Worm (Caenorhabditis elegans): Measurements from ENCODE around the gene str-101.

str-101 gene

ce11 chrV:15715636-15716035, 3.8 kb upstream of the str-101 start:
- no peak for TF ChIP-seq ztf-23 (GFP tag; IDR thresholded peaks at IDR 0.05)
- no peak for TF ChIP-seq med-1 (GFP tag; optimal IDR thresholded peaks at IDR 0.05; ENCODE audit: insufficient read depth)
- TF ChIP-seq ztf-29 (GFP tag; IDR thresholded peaks at IDR 0.05) = no peak

ce11 chrV:15712385-15712784, 587 bp upstream of the str-101 start:
- no peak for TF ChIP-seq ztf-29 (GFP tag; IDR thresholded peaks at IDR 0.05)

DNA sequence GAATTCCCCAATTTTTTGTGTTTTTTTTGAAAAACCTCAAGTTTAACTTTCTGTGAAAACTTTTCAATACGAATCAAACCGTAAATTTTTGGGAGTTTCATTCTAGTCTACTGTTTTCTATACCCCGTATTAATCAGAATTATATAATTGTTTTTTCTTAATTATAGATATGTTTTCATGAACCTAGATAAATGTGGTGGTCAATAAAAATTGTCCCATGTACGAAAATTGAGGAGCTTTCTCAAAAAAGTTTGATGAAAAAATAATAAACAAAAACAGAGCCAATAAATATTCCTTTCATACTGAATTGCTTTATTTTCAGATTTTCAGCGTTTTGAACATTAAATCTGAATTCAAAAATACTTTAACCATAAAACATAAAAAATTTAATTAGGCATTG, 1.4 kb downstream of the str-101 start, which contains the start of gene Y6E2A.1:
TSS of gene Y6E2A.1 (minus strand) at position 101 of the 400 bp plus-strand sequence.
- TF ChIP-seq cog-1 (tag; optimal IDR thresholded peaks at IDR 0.05) (no peak), ref-1 (GFP tag; conservative IDR thresholded peaks at IDR 0.05) (no peak), flt-1 (GFP tag; IDR thresholded peaks at IDR 0.05) (no peak), klf-2 (GFP tag; conservative IDR thresholded peaks at IDR 0.05) (no peak)

ce11 chrV:15707982-15708381, 3.8 kb downstream of the str-101 start:
- TF ChIP-seq med-1 (GFP tag; optimal IDR thresholded peaks at IDR 0.05; ENCODE audit: insufficient read depth) (no peak), ztf-23 (GFP tag; IDR thresholded peaks at IDR 0.05) (no peak), cog-1 (tag; optimal IDR thresholded peaks at IDR 0.05) (no peak), ztf-29 (GFP tag; IDR thresholded peaks at IDR 0.05) (no peak), klf-2 (GFP tag; conservative IDR thresholded peaks at IDR 0.05) (no peak), ref-1 (GFP tag; conservative IDR thresholded peaks at IDR 0.05) (no peak), flt-1 (GFP tag; IDR thresholded peaks at IDR 0.05) (no peak), tab-1 (GFP tag; IDR thresholded peaks at IDR 0.05) (no peak), T22C8.4 (GFP tag; IDR thresholded peaks at IDR 0.05) (no peak)

DNA sequence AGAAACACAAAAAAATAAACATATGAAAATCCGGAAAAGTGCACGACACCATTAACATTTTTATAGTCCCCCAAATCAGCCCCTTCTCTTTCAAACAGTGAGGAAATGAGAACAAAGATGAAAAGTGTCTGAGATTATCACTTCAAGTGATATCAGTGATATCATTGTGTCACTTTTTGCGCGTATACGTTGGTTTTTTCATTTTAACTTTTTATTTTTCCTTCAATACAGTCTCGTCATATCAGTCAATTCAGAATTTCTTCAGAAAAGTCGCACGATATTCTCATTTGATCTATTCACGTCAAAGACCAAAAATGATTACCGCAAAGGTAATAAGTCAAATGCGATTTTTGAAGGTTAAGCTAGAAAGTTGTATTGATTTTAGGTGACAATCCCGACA, 7.1 kb downstream of the str-101 start, which contains the start of gene twk-34:
TSS of gene twk-34 (plus strand) at position 216 of the 400 bp plus-strand sequence.
- no peak for TF ChIP-seq T22C8.4 (GFP tag; IDR thresholded peaks at IDR 0.05)
- TF ChIP-seq ztf-23 (GFP tag; IDR thresholded peaks at IDR 0.05) = no peak
- no peak for TF ChIP-seq klf-2 (GFP tag; conservative IDR thresholded peaks at IDR 0.05)
- no peak for TF ChIP-seq cog-1 (tag; optimal IDR thresholded peaks at IDR 0.05)
- TF ChIP-seq ref-1 (GFP tag; conservative IDR thresholded peaks at IDR 0.05) = no peak
- TF ChIP-seq med-1 (GFP tag; optimal IDR thresholded peaks at IDR 0.05; ENCODE audit: insufficient read depth) = no peak
- no peak for TF ChIP-seq flt-1 (GFP tag; IDR thresholded peaks at IDR 0.05)
- no peak for TF ChIP-seq tab-1 (GFP tag; IDR thresholded peaks at IDR 0.05)
- no peak for TF ChIP-seq ztf-29 (GFP tag; IDR thresholded peaks at IDR 0.05)

ce11 chrV:15702263-15702662, 9.5 kb downstream of the str-101 start, which contains the start of gene nhr-53:
TSS of gene nhr-53 (minus strand) at chrV:15702363.
- no peak for TF ChIP-seq med-1 (GFP tag; optimal IDR thresholded peaks at IDR 0.05; ENCODE audit: insufficient read depth)
- TF ChIP-seq cog-1 (tag; optimal IDR thresholded peaks at IDR 0.05) = no peak
- TF ChIP-seq tab-1 (GFP tag; IDR thresholded peaks at IDR 0.05) = no peak
- TF ChIP-seq flt-1 (GFP tag; IDR thresholded peaks at IDR 0.05) = no peak
- TF ChIP-seq ztf-29 (GFP tag; IDR thresholded peaks at IDR 0.05) = no peak
- no peak for TF ChIP-seq klf-2 (GFP tag; conservative IDR thresholded peaks at IDR 0.05)
- no peak for TF ChIP-seq ztf-23 (GFP tag; IDR thresholded peaks at IDR 0.05)
- no peak for TF ChIP-seq T22C8.4 (GFP tag; IDR thresholded peaks at IDR 0.05)
- TF ChIP-seq ref-1 (GFP tag; conservative IDR thresholded peaks at IDR 0.05) = no peak

- TF ChIP-seq med-1 (GFP tag; optimal IDR thresholded peaks at IDR 0.05; ENCODE audit: insufficient read depth) (no peak), cog-1 (tag; optimal IDR thresholded peaks at IDR 0.05) (no peak), klf-2 (GFP tag; conservative IDR thresholded peaks at IDR 0.05) (no peak), ztf-23 (GFP tag; IDR thresholded peaks at IDR 0.05) (no peak), T22C8.4 (GFP tag; IDR thresholded peaks at IDR 0.05) (no peak), ztf-29 (GFP tag; IDR thresholded peaks at IDR 0.05) (no peak)
Measured at ce11 chrV:15699799-15700198, 12.0 kb downstream of the str-101 start, which contains the start of gene nhr-199. TSS of gene nhr-199 (minus strand) at chrV:15699899.

DNA sequence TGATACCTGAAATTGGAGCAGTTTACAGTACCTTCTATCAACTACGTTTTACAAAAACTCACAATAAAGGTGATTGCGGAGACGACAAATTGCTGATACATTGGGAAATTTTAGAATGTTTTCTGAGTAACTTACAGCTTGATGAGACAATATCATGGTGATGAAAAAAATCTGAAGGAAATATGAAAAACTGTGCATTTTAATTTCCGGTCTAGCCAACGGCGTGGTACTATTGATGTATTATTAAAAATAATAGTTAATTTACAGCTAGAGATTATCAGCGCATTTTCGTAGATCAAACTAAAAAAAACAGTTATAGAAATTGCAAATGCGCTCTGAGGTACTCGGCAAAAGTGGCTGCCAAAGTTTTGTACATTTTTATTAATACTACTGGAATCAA, 13.7 kb downstream of the str-101 start, which contains the start of gene srx-29:
TSS of gene srx-29 (minus strand) at position 101 of the 400 bp plus-strand sequence.
- TF ChIP-seq ref-1 (GFP tag; conservative IDR thresholded peaks at IDR 0.05) = no peak
- TF ChIP-seq flt-1 (GFP tag; IDR thresholded peaks at IDR 0.05) = no peak
- no peak for TF ChIP-seq cog-1 (tag; optimal IDR thresholded peaks at IDR 0.05)
- no peak for TF ChIP-seq T22C8.4 (GFP tag; IDR thresholded peaks at IDR 0.05)
- TF ChIP-seq tab-1 (GFP tag; IDR thresholded peaks at IDR 0.05) = no peak
- TF ChIP-seq klf-2 (GFP tag; conservative IDR thresholded peaks at IDR 0.05) = no peak
- TF ChIP-seq ztf-29 (GFP tag; IDR thresholded peaks at IDR 0.05) = no peak
- TF ChIP-seq med-1 (GFP tag; optimal IDR thresholded peaks at IDR 0.05; ENCODE audit: insufficient read depth) = no peak
- no peak for TF ChIP-seq ztf-23 (GFP tag; IDR thresholded peaks at IDR 0.05)

DNA sequence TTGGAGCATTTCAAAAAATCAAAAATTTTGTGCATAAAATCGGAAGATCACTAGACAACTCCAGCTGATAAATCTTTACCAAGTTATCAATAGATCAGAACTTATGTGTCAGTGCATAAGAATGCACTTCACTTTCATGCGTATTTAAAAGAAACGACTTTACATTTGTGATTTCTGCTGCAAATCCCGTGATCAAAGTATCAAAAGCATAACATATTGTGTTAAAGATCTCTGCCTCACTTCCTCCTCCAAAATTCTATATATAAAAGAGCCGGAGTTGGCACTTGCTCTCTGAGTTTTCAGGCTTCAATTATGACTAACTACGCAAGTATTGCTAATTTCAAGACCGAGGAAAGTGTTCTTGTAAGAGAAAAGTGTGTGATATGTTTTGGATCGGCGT, 18.1 kb downstream of the str-101 start, which contains the start of gene nhr-198:
TSS of gene nhr-198 (plus strand) at position 313 of the 400 bp plus-strand sequence.
- TF ChIP-seq med-1 (GFP tag; optimal IDR thresholded peaks at IDR 0.05; ENCODE audit: insufficient read depth) (no peak), klf-2 (GFP tag; conservative IDR thresholded peaks at IDR 0.05) (no peak), flt-1 (GFP tag; IDR thresholded peaks at IDR 0.05) (no peak), ref-1 (GFP tag; conservative IDR thresholded peaks at IDR 0.05) (no peak), ztf-23 (GFP tag; IDR thresholded peaks at IDR 0.05) (no peak), cog-1 (tag; optimal IDR thresholded peaks at IDR 0.05) (no peak), T22C8.4 (GFP tag; IDR thresholded peaks at IDR 0.05) (no peak)

DNA sequence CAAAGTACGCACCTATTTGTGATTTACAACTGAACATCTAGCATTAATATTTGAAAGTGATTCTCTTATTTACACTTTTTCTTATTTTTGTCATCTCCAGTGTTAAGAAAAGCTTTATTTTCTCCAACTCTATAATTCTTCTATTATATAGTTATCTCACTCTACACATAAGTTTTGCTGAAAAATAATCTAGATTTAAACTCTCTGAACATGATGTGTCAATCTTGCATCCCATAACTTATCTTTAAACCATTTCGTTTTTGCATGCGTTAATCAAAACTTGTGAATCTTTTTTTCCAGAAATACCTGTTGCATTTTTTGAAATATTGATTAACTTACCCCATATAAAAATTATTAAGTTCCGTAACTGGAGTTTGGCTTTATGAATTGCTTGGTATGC, 21.8 kb downstream of the str-101 start, which contains the start of gene nhr-268:
TSS of gene nhr-268 (plus strand) at position 301 of the 400 bp plus-strand sequence.
- no peak for TF ChIP-seq tab-1 (GFP tag; IDR thresholded peaks at IDR 0.05)
- TF ChIP-seq med-1 (GFP tag; optimal IDR thresholded peaks at IDR 0.05; ENCODE audit: insufficient read depth) = no peak
- TF ChIP-seq ref-1 (GFP tag; conservative IDR thresholded peaks at IDR 0.05) = no peak
- no peak for TF ChIP-seq T22C8.4 (GFP tag; IDR thresholded peaks at IDR 0.05)
- no peak for TF ChIP-seq klf-2 (GFP tag; conservative IDR thresholded peaks at IDR 0.05)
- no peak for TF ChIP-seq ztf-23 (GFP tag; IDR thresholded peaks at IDR 0.05)
- TF ChIP-seq cog-1 (tag; optimal IDR thresholded peaks at IDR 0.05) = no peak
- no peak for TF ChIP-seq flt-1 (GFP tag; IDR thresholded peaks at IDR 0.05)
- no peak for TF ChIP-seq ztf-29 (GFP tag; IDR thresholded peaks at IDR 0.05)

Data from whole organism, midembryonic.